Fruit fly (Drosophila melanogaster) whole organism, embryonic: ENCODE data around the gene MAPk-Ak2.

Source experiments
- CG11085 ChIP-seq: fragments of 200-800 bp; sonication (Bioruptor generic); IDR thresholded peaks from 2 replicates; pipeline ENCODE4 v1.3.6; 2022; ENCODE audit warnings: missing biosample characterization, missing genetic modification characterization
- CG11456 ChIP-seq: fragments of 200-800 bp; sonication (Bioruptor generic); IDR thresholded peaks from 3 replicates; pipeline ENCODE4 v1.3.6; 2022; ENCODE audit warnings: missing biosample characterization, missing genetic modification characterization
- CG17385 ChIP-seq: fragments of 200-800 bp; sonication (Bioruptor generic); optimal IDR thresholded peaks from 3 replicates; lab custom pipeline; 2018; ENCODE audit warnings: missing biosample characterization, mild to moderate bottlenecking, missing genetic modification characterization
- CG2199 ChIP-seq: fragments of 200-800 bp; sonication (Bioruptor generic); IDR thresholded peaks from 3 replicates; pipeline ENCODE4 v1.3.6; 2022; ENCODE audit warnings: missing biosample characterization, missing genetic modification characterization
- CG9932 ChIP-seq: fragments of 200-800 bp; sonication (Bioruptor generic); IDR thresholded peaks from 2 replicates; pipeline ENCODE4 v1.3.6; 2022; ENCODE audit warnings: missing biosample characterization, missing genetic modification characterization
- GATAe ChIP-seq: fragments of 200-800 bp; sonication (Bioruptor generic); conservative IDR thresholded peaks from 2 replicates; pipeline ENCODE4 v1.3.6; 2022; ENCODE audit warnings: missing biosample characterization, missing genetic modification characterization
- exex ChIP-seq: fragments of 200-800 bp; sonication (Bioruptor generic); optimal IDR thresholded peaks from 4 replicates; lab custom pipeline; 2018; ENCODE audit warnings: missing biosample characterization, mild to moderate bottlenecking, missing genetic modification characterization, moderate library complexity
- eyg ChIP-seq: fragments of 200-800 bp; sonication (Bioruptor generic); optimal IDR thresholded peaks from 3 replicates; lab custom pipeline; 2016; ENCODE audit warnings: missing biosample characterization, missing genetic modification characterization
- zen2 ChIP-seq: fragments of 200-800 bp; sonication (Bioruptor generic); IDR thresholded peaks from 3 replicates; pipeline ENCODE4 v1.3.6; 2022; ENCODE audit warnings: missing biosample characterization, missing genetic modification characterization; ENCODE audit not compliant: partially characterized antibody

- TF ChIP-seq CG17385, result no peak
- no peak for TF ChIP-seq CG11085 (GFP tag; lab: Robert Waterston, UW)
- no peak for TF ChIP-seq GATAe (GFP tag; lab: Robert Waterston, UW)
- no peak for TF ChIP-seq zen2
- TF ChIP-seq CG11456 (GFP tag; lab: Robert Waterston, UW), result no peak
- TF ChIP-seq CG2199 (GFP tag; lab: Robert Waterston, UW), result no peak
- TF ChIP-seq exex (tag; lab: Kevin White, UChicago), result no peak
- no peak for TF ChIP-seq CG9932
- TF ChIP-seq eyg (GFP tag; lab: Kevin White, UChicago), result no peak
These were observed 44.7 kb upstream of the MAPk-Ak2 start, which contains the start of gene Prosbeta2R1 for dm6 chrX:5808654-5809053.
